Worm (Caenorhabditis elegans): ENCODE data around the gene dhs-23.

- no peak for TF ChIP-seq ama-1 (optimal IDR thresholded peaks at IDR 0.05)
- TF ChIP-seq hmg-4 (GFP tag; optimal IDR thresholded peaks at IDR 0.05) = no peak
- no peak for TF ChIP-seq ceh-13 (GFP tag; optimal IDR thresholded peaks at IDR 0.05)
- no peak for TF ChIP-seq tra-4 (tag; optimal IDR thresholded peaks at IDR 0.05)
- TF ChIP-seq ceh-36 (tag; optimal IDR thresholded peaks at IDR 0.05) = no peak
Measured at ce11 chrV:15383739-15384138, 2.7 kb downstream of the dhs-23 start, which contains the start of gene str-88.

All from whole organism, early embryonic.